Fruit fly (Drosophila melanogaster): ENCODE data around the gene Nepl7.

- TF ChIP-seq bab1 (GFP tag; optimal IDR thresholded peaks at IDR 0.05) (no peak), ovo (GFP tag; optimal IDR thresholded peaks at IDR 0.05) (no peak), cnc (optimal IDR thresholded peaks at IDR 0.05) (no peak), toe (GFP tag; optimal IDR thresholded peaks at IDR 0.05) (no peak), CG5204 (GFP tag; optimal IDR thresholded peaks at IDR 0.05) (no peak), Mnt (GFP tag; optimal IDR thresholded peaks at IDR 0.05) (no peak), CG11617 (GFP tag; optimal IDR thresholded peaks at IDR 0.05) (no peak)
These were observed 4.9 kb upstream of the Nepl7 start for dm6 chr2L:12674365-12674764.
